Fruit fly (Drosophila melanogaster): ENCODE data around the gene CG13473.

Gene CG13473

dm6 chr3L:14708053-14708452, 20.5 kb upstream of the CG13473 start:
- TF ChIP-seq Hmr (GFP tag; optimal IDR thresholded peaks at IDR 0.05) (peak; percentile 69), Max (GFP tag; optimal IDR thresholded peaks at IDR 0.05) (peak; percentile 51), so (GFP tag; IDR thresholded peaks at IDR 0.05) (peak; percentile 58; the same call in 1 of the 3 replicates), CG10274 (GFP tag; optimal IDR thresholded peaks at IDR 0.05) (peak; percentile 1), CG1647 (GFP tag; optimal IDR thresholded peaks at IDR 0.05) (peak; percentile 53), PHDP (tag; optimal IDR thresholded peaks at IDR 0.05) (peak; percentile 70), CG12942 (GFP tag; optimal IDR thresholded peaks at IDR 0.05) (peak; percentile 39), CG31441 (GFP tag; IDR thresholded peaks at IDR 0.05) (no peak), Antp (GFP tag; optimal IDR thresholded peaks at IDR 0.05) (peak; percentile 15), crp (GFP tag; optimal IDR thresholded peaks at IDR 0.05) (no peak), Dip3 (GFP tag; optimal IDR thresholded peaks at IDR 0.05) (peak; percentile 12), schlank (tag; optimal IDR thresholded peaks at IDR 0.05) (peak; percentile 69), CG14441 (GFP tag; IDR thresholded peaks at IDR 0.05) (0 out of 2 replicates have a peak, but pooled peaks have one; percentile 32), CG11695 (GFP tag; IDR thresholded peaks at IDR 0.05) (peak; percentile 65; the same call in 1 of the 3 replicates), ci (GFP tag; IDR thresholded peaks at IDR 0.05) (0 out of 3 replicates have a peak, but pooled peaks have one; percentile 43), CG10654 (GFP tag; optimal IDR thresholded peaks at IDR 0.05) (peak; percentile 37), bigmax (GFP tag; optimal IDR thresholded peaks at IDR 0.05) (no peak), CG9876 (GFP tag; optimal IDR thresholded peaks at IDR 0.05) (peak; percentile 40), slou (GFP tag; optimal IDR thresholded peaks at IDR 0.05) (peak; percentile 46), CG13894 (tag; optimal IDR thresholded peaks at IDR 0.05) (peak; percentile 45), CG12236 (GFP tag; optimal IDR thresholded peaks at IDR 0.05) (peak; percentile 24), Meics (GFP tag; optimal IDR thresholded peaks at IDR 0.05) (peak; percentile 44), Ets97D (GFP tag; optimal IDR thresholded peaks at IDR 0.05) (peak; percentile 1), phol (tag; optimal IDR thresholded peaks at IDR 0.05) (no peak), sens (GFP tag) (peak; percentile 90), Nf-YA (GFP tag; IDR thresholded peaks at IDR 0.05) (0 out of 2 replicates have a peak, but pooled peaks have one; percentile 34), Asciz (GFP tag; optimal IDR thresholded peaks at IDR 0.05) (peak; percentile 60), CrebB (tag; optimal IDR thresholded peaks at IDR 0.05) (peak; percentile 23), CG11504 (tag; optimal IDR thresholded peaks at IDR 0.05) (peak; percentile 46), CG2120 (GFP tag; optimal IDR thresholded peaks at IDR 0.05) (peak; percentile 65), hb (GFP tag; IDR thresholded peaks at IDR 0.05; ENCODE audit: partially characterized antibody) (no peak), vfl (GFP tag; optimal IDR thresholded peaks at IDR 0.05) (peak; percentile 5), Fer2 (tag; optimal IDR thresholded peaks at IDR 0.05) (peak; percentile 65), her (GFP tag; optimal IDR thresholded peaks at IDR 0.05) (peak; percentile 32), sug (tag; optimal IDR thresholded peaks at IDR 0.05) (peak; percentile 4), Bteb2 (GFP tag; optimal IDR thresholded peaks at IDR 0.05) (no peak), CG10565 (GFP tag; optimal IDR thresholded peaks at IDR 0.05) (no peak), Awh (GFP tag; IDR thresholded peaks at IDR 0.05) (peak; percentile 66), CG6813 (GFP tag; optimal IDR thresholded peaks at IDR 0.05) (peak; percentile 50), CG10462 (GFP tag; optimal IDR thresholded peaks at IDR 0.05) (peak; percentile 3), h (optimal IDR thresholded peaks at IDR 0.05) (no peak), Xrp1 (GFP tag; IDR thresholded peaks at IDR 0.05) (peak; percentile 52), pum (GFP tag; optimal IDR thresholded peaks at IDR 0.05) (peak; percentile 0), pan (optimal IDR thresholded peaks at IDR 0.05) (no peak), pan (GFP tag; optimal IDR thresholded peaks at IDR 0.05 in 1 of 2, IDR thresholded peaks at IDR 0.05 in 1 of 2) (peak in 1 of 2 experiments; percentile 62), CG17612 (GFP tag; IDR thresholded peaks at IDR 0.05) (no peak), E2f2 (GFP tag; IDR thresholded peaks at IDR 0.05) (peak; percentile 23; the same call in 1 of the 2 replicates), CG17568 (GFP tag; optimal IDR thresholded peaks at IDR 0.05) (peak; percentile 59), corto (GFP tag; optimal IDR thresholded peaks at IDR 0.05) (no peak), lab (GFP tag; optimal IDR thresholded peaks at IDR 0.05) (peak; percentile 83), CG4854 (GFP tag; optimal IDR thresholded peaks at IDR 0.05) (peak; percentile 53)
